Fruit fly (Drosophila melanogaster): Measurements from ENCODE around the gene CG6686.

CG6686 gene

DNA sequence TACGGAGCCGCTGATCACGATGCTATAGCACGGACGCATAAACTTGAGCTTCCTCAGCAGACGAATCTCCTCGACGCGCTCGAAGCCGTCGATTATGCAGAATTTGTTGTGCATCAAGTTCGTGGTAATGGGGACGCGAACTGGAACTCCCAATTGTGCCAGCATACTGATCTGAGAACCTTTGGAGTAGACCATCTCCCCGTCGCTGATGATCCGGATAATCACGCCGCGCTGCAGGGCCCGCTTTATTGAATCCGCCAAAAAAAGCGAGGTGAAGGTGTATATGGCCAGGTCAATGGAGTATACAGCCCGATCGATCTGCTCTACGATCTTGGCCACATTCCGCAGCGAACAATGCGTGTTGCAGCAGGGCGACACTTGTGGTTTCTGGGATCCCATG lies 1.4 kb upstream of the CG6686 start (continued):
- TF ChIP-seq Stat92E (GFP tag; optimal IDR thresholded peaks at IDR 0.05) (no peak), CG1792 (GFP tag; optimal IDR thresholded peaks at IDR 0.05) (no peak), maf-S (GFP tag; optimal IDR thresholded peaks at IDR 0.05) (no peak)

DNA sequence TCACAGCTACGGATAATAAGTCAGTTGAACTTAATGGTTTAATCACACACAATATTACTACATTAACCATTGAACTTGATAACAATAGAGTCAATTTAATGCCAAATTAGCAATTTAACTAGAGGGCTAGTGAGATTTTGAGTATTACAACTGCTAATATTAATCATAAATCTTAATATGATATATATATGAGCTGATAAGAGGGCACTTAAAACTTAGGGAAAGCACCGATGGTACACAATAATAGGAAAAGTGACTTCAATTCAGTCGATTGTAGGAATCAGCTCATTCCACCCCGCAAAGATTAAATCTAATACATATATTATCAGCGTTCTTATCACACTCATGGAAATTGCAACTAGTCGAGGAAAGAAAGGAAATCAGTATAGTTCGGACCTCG lies 6.6 kb downstream of the CG6686 start, which contains the start of gene CG16965:
TSS of gene CG16965 (plus strand) at position 382 of the 400 bp plus-strand sequence.
- TF ChIP-seq tx (GFP tag; optimal IDR thresholded peaks at IDR 0.05) (no peak), exex (tag; optimal IDR thresholded peaks at IDR 0.05) (peak; percentile 59)

DNA sequence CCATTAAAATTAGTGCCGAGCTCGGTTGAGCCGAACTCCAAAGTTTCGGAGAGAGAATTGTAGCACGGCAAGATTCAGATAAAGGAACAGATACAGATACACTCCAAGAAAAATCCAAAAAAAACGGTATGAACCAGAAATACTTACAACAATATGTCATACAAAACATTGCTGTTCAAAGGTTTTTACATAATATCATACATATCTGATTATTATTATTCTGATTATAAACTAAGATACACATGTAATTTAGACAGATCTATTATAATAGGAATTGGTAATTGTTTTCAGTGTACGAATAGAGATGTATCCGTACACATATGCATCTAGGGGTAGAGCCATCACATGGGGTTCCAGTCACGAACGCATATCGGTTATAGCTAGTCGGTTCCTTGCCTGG lies 7.8 kb downstream of the CG6686 start:
- 0 out of 3 replicates have a peak, but pooled peaks have one; percentile 2 for TF ChIP-seq CG6175 (GFP tag; IDR thresholded peaks at IDR 0.05)
- no peak for TF ChIP-seq CG30020 (tag; optimal IDR thresholded peaks at IDR 0.05)
- TF ChIP-seq CG3847 (GFP tag; IDR thresholded peaks at IDR 0.05), result no peak
- TF ChIP-seq Ssrp (tag; optimal IDR thresholded peaks at IDR 0.05), result peak; percentile 8
- TF ChIP-seq slou (GFP tag; optimal IDR thresholded peaks at IDR 0.05), result no peak
- TF ChIP-seq CG14710 (tag; optimal IDR thresholded peaks at IDR 0.05), result peak; percentile 7
- no peak for TF ChIP-seq slp2 (GFP tag; optimal IDR thresholded peaks at IDR 0.05)
- TF ChIP-seq CG32772 (GFP tag; IDR thresholded peaks at IDR 0.05), result no peak
- no peak for TF ChIP-seq CG12769 (tag; optimal IDR thresholded peaks at IDR 0.05)
- peak; percentile 15 for TF ChIP-seq zf30C (GFP tag; optimal IDR thresholded peaks at IDR 0.05)
- TF ChIP-seq hkb (optimal IDR thresholded peaks at IDR 0.05), result no peak
- 0 out of 2 replicates have a peak, but pooled peaks have one; percentile 15 for TF ChIP-seq hkb (GFP tag; IDR thresholded peaks at IDR 0.05)
- peak; percentile 56 for TF ChIP-seq dmrt11E (tag; optimal IDR thresholded peaks at IDR 0.05)
- TF ChIP-seq Usf (GFP tag; optimal IDR thresholded peaks at IDR 0.05), result no peak
- TF ChIP-seq fru (optimal IDR thresholded peaks at IDR 0.05), result no peak
- TF ChIP-seq CG8388 (GFP tag; optimal IDR thresholded peaks at IDR 0.05), result peak; percentile 27
- peak; percentile 25 for TF ChIP-seq CG16815 (GFP tag; optimal IDR thresholded peaks at IDR 0.05)
- no peak for TF ChIP-seq Drgx (GFP tag; IDR thresholded peaks at IDR 0.05)
- peak; percentile 12 for TF ChIP-seq Sox102F (GFP tag; optimal IDR thresholded peaks at IDR 0.05)
- TF ChIP-seq Mes4 (GFP tag; optimal IDR thresholded peaks at IDR 0.05), result no peak
- TF ChIP-seq nmo (GFP tag; optimal IDR thresholded peaks at IDR 0.05), result peak; percentile 28
- TF ChIP-seq sens (GFP tag), result peak; percentile 15
- no peak for TF ChIP-seq tap (tag; optimal IDR thresholded peaks at IDR 0.05)
- peak; percentile 46 for TF ChIP-seq unpg (GFP tag; optimal IDR thresholded peaks at IDR 0.05)
- no peak for TF ChIP-seq CG10462 (GFP tag; optimal IDR thresholded peaks at IDR 0.05)
- TF ChIP-seq Taf1 (GFP tag; IDR thresholded peaks at IDR 0.05), result no peak
- TF ChIP-seq phol (tag; optimal IDR thresholded peaks at IDR 0.05), result peak; percentile 28
- no peak for TF ChIP-seq nerfin-1 (tag; optimal IDR thresholded peaks at IDR 0.05)
- no peak for TF ChIP-seq ab (GFP tag; optimal IDR thresholded peaks at IDR 0.05)
- peak; percentile 11 for TF ChIP-seq CG7839 (tag; optimal IDR thresholded peaks at IDR 0.05)
- TF ChIP-seq hbn (GFP tag; IDR thresholded peaks at IDR 0.05; ENCODE audit: partially characterized antibody), result no peak
- TF ChIP-seq Med (GFP tag), result peak; percentile 52
- TF ChIP-seq CG17361 (GFP tag; IDR thresholded peaks at IDR 0.05), result peak; percentile 22; the same call in 1 of the 3 replicates
- TF ChIP-seq CG17359 (tag; optimal IDR thresholded peaks at IDR 0.05), result peak; percentile 13
- TF ChIP-seq CG12391 (tag; optimal IDR thresholded peaks at IDR 0.05), result peak; percentile 40
- TF ChIP-seq Oli (tag; optimal IDR thresholded peaks at IDR 0.05), result peak; percentile 10
- TF ChIP-seq Xrp1 (GFP tag; IDR thresholded peaks at IDR 0.05), result peak; percentile 23; the same call in 1 of the 2 replicates
- no peak for TF ChIP-seq CG12236 (GFP tag; optimal IDR thresholded peaks at IDR 0.05)
- no peak for TF ChIP-seq CG6813 (GFP tag; optimal IDR thresholded peaks at IDR 0.05)
- no peak for TF ChIP-seq Dip3 (GFP tag; optimal IDR thresholded peaks at IDR 0.05)
- no peak for TF ChIP-seq CG32532 (GFP tag; IDR thresholded peaks at IDR 0.05)
- peak; percentile 20 for TF ChIP-seq CG18262 (tag; optimal IDR thresholded peaks at IDR 0.05)
- TF ChIP-seq grau (tag; optimal IDR thresholded peaks at IDR 0.05), result peak; percentile 27

Measured in whole organism, embryonic.